Fruit fly (Drosophila melanogaster) whole organism, pupa: ENCODE results near the gene UQCR-C1.

Source experiments
- CG10348 ChIP-seq: fragments of 200-800 bp; sonication (Bioruptor generic); IDR thresholded peaks from 2 replicates; pipeline ENCODE4 v1.3.6; 2022; ENCODE audit warnings: missing biosample characterization, missing genetic modification characterization
- CG12605 ChIP-seq: fragments of 200-800 bp; sonication (Bioruptor generic); IDR thresholded peaks from 2 replicates; pipeline ENCODE4 v1.3.6; 2022; ENCODE audit warnings: missing biosample characterization, missing genetic modification characterization
- CG13204 ChIP-seq: fragments of 200-800 bp; sonication (Bioruptor generic); optimal IDR thresholded peaks from 2 replicates; lab custom pipeline; 2018; ENCODE audit warnings: missing biosample characterization, mild to moderate bottlenecking, missing genetic modification characterization, moderate library complexity
- CG14655 ChIP-seq: fragments of 200-800 bp; sonication (Bioruptor generic); optimal IDR thresholded peaks from 3 replicates; lab custom pipeline; 2017; ENCODE audit warnings: mild to moderate bottlenecking, missing biosample characterization, missing genetic modification reagents, missing genetic modification characterization
- CG15710 ChIP-seq: fragments of 200-800 bp; sonication (Bioruptor generic); optimal IDR thresholded peaks from 2 replicates; lab custom pipeline; 2018; ENCODE audit warnings: missing biosample characterization, mild to moderate bottlenecking, missing genetic modification characterization, moderate library complexity
- CG17806 ChIP-seq: fragments of 200-800 bp; sonication (Bioruptor generic); optimal IDR thresholded peaks from 2 replicates; lab custom pipeline; 2018; ENCODE audit warnings: missing biosample characterization, mild to moderate bottlenecking, missing genetic modification characterization, moderate library complexity
- CG32121 ChIP-seq: fragments of 200-800 bp; sonication (Bioruptor generic); IDR thresholded peaks from 2 replicates; pipeline ENCODE4 v1.3.6; 2022; ENCODE audit warnings: missing biosample characterization, missing genetic modification characterization
- CG34367 ChIP-seq: fragments of 200-800 bp; sonication (Bioruptor generic); optimal IDR thresholded peaks from 2 replicates; lab custom pipeline; 2018; ENCODE audit warnings: missing biosample characterization, mild to moderate bottlenecking, missing genetic modification characterization
- CG4496 ChIP-seq: fragments of 200-800 bp; sonication (Bioruptor generic); IDR thresholded peaks from 3 replicates; pipeline ENCODE4 v1.3.6; 2022; ENCODE audit warnings: missing biosample characterization, missing genetic modification characterization
- CG8159 ChIP-seq: fragments of 200-800 bp; sonication (Bioruptor generic); optimal IDR thresholded peaks from 3 replicates; lab custom pipeline; 2018; ENCODE audit warnings: missing biosample characterization, mild to moderate bottlenecking, missing genetic modification characterization, moderate library complexity
- CG8301 ChIP-seq: fragments of 200-800 bp; sonication (Bioruptor generic); optimal IDR thresholded peaks from 2 replicates; lab custom pipeline; 2018; ENCODE audit warnings: missing biosample characterization, mild to moderate bottlenecking, missing genetic modification characterization
- CG9948 ChIP-seq: fragments of 200-800 bp; sonication (Bioruptor generic); optimal IDR thresholded peaks from 2 replicates; lab custom pipeline; 2018; ENCODE audit warnings: missing biosample characterization, mild to moderate bottlenecking, missing genetic modification characterization, moderate library complexity
- D1 ChIP-seq: fragments of 200-800 bp; sonication (Bioruptor generic); optimal IDR thresholded peaks from 2 replicates; lab custom pipeline; 2018; ENCODE audit warnings: missing biosample characterization, mild to moderate bottlenecking, missing genetic modification characterization, moderate library complexity
- EcR ChIP-seq: fragments of 200-800 bp; sonication (Bioruptor generic); optimal IDR thresholded peaks from 3 replicates; lab custom pipeline; 2019; ENCODE audit warnings: missing biosample characterization, missing genetic modification characterization, mild to moderate bottlenecking, moderate library complexity, missing genetic modification reagents
- Ets98B ChIP-seq: fragments of 200-800 bp; sonication (Bioruptor generic); IDR thresholded peaks from 2 replicates; pipeline ENCODE4 v1.3.6; 2022; ENCODE audit warnings: missing biosample characterization, missing genetic modification characterization
- Pif1A ChIP-seq: fragments of 200-800 bp; sonication (Bioruptor generic); optimal IDR thresholded peaks from 3 replicates; lab custom pipeline; 2016; ENCODE audit warnings: missing biosample characterization, missing genetic modification characterization
- Pif1B ChIP-seq: fragments of 200-800 bp; sonication (Bioruptor generic); optimal IDR thresholded peaks from 3 replicates; lab custom pipeline; 2016; ENCODE audit warnings: missing biosample characterization, missing genetic modification characterization
- Snoo ChIP-seq: fragments of 200-800 bp; sonication (Bioruptor generic); optimal IDR thresholded peaks from 3 replicates; lab custom pipeline; 2017; ENCODE audit warnings: missing biosample characterization, mild to moderate bottlenecking, missing genetic modification characterization, inconsistent platforms
- fd96Ca ChIP-seq: fragments of 200-800 bp; sonication (Bioruptor generic); IDR thresholded peaks from 3 replicates; pipeline ENCODE4 v1.3.6; 2022; ENCODE audit warnings: missing biosample characterization, missing genetic modification characterization
- gl ChIP-seq: fragments of 200-800 bp; sonication (Bioruptor generic); optimal IDR thresholded peaks from 2 replicates; lab custom pipeline; 2018; ENCODE audit warnings: missing biosample characterization, mild to moderate bottlenecking, missing genetic modification characterization
- rn ChIP-seq: fragments of 200-800 bp; sonication (Bioruptor generic); IDR thresholded peaks from 2 replicates; pipeline ENCODE4 v1.3.6; 2022; ENCODE audit warnings: missing biosample characterization, missing genetic modification characterization

Gene UQCR-C1

dm6 chr3R:14879207-14879863 lies 10.7 kb upstream of the UQCR-C1 start, which contains the start of gene CG3631:
Gene CG3631, plus strand, starts transcription at chr3R:14879457.
- TF ChIP-seq Snoo (tag; lab: Kevin White, UChicago) (no peak), CG4496 (GFP tag; lab: Robert Waterston, UW) (no peak), fd96Ca (GFP tag; lab: Robert Waterston, UW) (no peak), CG32121 (GFP tag; lab: Robert Waterston, UW) (peak; percentile 53), Ets98B (GFP tag; lab: Robert Waterston, UW) (peak; percentile 29; the same call in 1 of the 2 replicates)

dm6 chr3R:14880861-14881260 lies 9.2 kb upstream of the UQCR-C1 start:
- TF ChIP-seq CG4496 (GFP tag; lab: Robert Waterston, UW), result no peak
- no peak for TF ChIP-seq CG12605 (GFP tag; lab: Robert Waterston, UW)
- TF ChIP-seq CG15710 (tag; lab: Kevin White, UChicago), result no peak
- no peak for TF ChIP-seq Ets98B (GFP tag; lab: Robert Waterston, UW)
- no peak for TF ChIP-seq CG17806 (tag; lab: Kevin White, UChicago)
- TF ChIP-seq CG34367 (tag; lab: Kevin White, UChicago), result no peak
- TF ChIP-seq CG14655, result no peak
- no peak for TF ChIP-seq gl (tag; lab: Kevin White, UChicago)
- TF ChIP-seq Snoo (tag; lab: Kevin White, UChicago), result no peak
- no peak for TF ChIP-seq CG8301 (tag; lab: Kevin White, UChicago)
- TF ChIP-seq Pif1A, result no peak
- TF ChIP-seq CG10348 (GFP tag; lab: Robert Waterston, UW), result no peak
- no peak for TF ChIP-seq fd96Ca (GFP tag; lab: Robert Waterston, UW)
- no peak for TF ChIP-seq rn (GFP tag; lab: Robert Waterston, UW)
- TF ChIP-seq CG13204 (GFP tag; lab: Kevin White, UChicago), result no peak
- TF ChIP-seq CG8159 (tag; lab: Kevin White, UChicago), result no peak
- no peak for TF ChIP-seq D1 (tag; lab: Kevin White, UChicago)
- no peak for TF ChIP-seq Pif1B
- TF ChIP-seq, all 21 proteins: peak for 0

dm6 chr3R:14886011-14886534 lies 4.0 kb upstream of the UQCR-C1 start, which contains the start of the genes Rrp6, CG33331 and CG33332:
Gene Rrp6, minus strand, starts transcription at chr3R:14886246.
Gene CG33331, plus strand, starts transcription at chr3R:14886456.
Gene CG33332, plus strand, starts transcription at chr3R:14886456.
- TF ChIP-seq fd96Ca (GFP tag; lab: Robert Waterston, UW) (no peak), CG10348 (GFP tag; lab: Robert Waterston, UW) (no peak), CG12605 (GFP tag; lab: Robert Waterston, UW) (no peak), CG15710 (tag; lab: Kevin White, UChicago) (peak; percentile 69), EcR (GFP tag; lab: Kevin White, UChicago) (no peak), CG4496 (GFP tag; lab: Robert Waterston, UW) (peak; percentile 61; the same call in 2 of the 3 replicates), rn (GFP tag; lab: Robert Waterston, UW) (0 out of 2 replicates have a peak, but pooled peaks have one; percentile 10), Pif1A (no peak), gl (tag; lab: Kevin White, UChicago) (no peak), CG34367 (tag; lab: Kevin White, UChicago) (peak; percentile 62), CG17806 (tag; lab: Kevin White, UChicago) (peak; percentile 49), Ets98B (GFP tag; lab: Robert Waterston, UW) (peak; percentile 57), Snoo (tag; lab: Kevin White, UChicago) (peak; percentile 46), CG8159 (tag; lab: Kevin White, UChicago) (peak; percentile 27), CG9948 (peak; percentile 54), CG14655 (no peak), D1 (tag; lab: Kevin White, UChicago) (no peak), CG13204 (GFP tag; lab: Kevin White, UChicago) (no peak), CG32121 (GFP tag; lab: Robert Waterston, UW) (peak; percentile 78), CG8301 (tag; lab: Kevin White, UChicago) (no peak), Pif1B (no peak)

dm6 chr3R:14893791-14894782 lies 4.1 kb downstream of the UQCR-C1 start, which contains the start of gene Dph2:
Gene Dph2, minus strand, starts transcription at chr3R:14893954.
- TF ChIP-seq Pif1B (no peak), CG4496 (GFP tag; lab: Robert Waterston, UW) (peak; percentile 76), D1 (tag; lab: Kevin White, UChicago) (no peak), EcR (GFP tag; lab: Kevin White, UChicago) (no peak), CG34367 (tag; lab: Kevin White, UChicago) (no peak), rn (GFP tag; lab: Robert Waterston, UW) (peak; percentile 59), CG8159 (tag; lab: Kevin White, UChicago) (peak; percentile 48), CG15710 (tag; lab: Kevin White, UChicago) (peak; percentile 44), Ets98B (GFP tag; lab: Robert Waterston, UW) (peak; percentile 54), CG17806 (tag; lab: Kevin White, UChicago) (peak; percentile 36), CG14655 (no peak), CG32121 (GFP tag; lab: Robert Waterston, UW) (peak; percentile 75), CG9948 (peak; percentile 40), Pif1A (no peak), CG12605 (GFP tag; lab: Robert Waterston, UW) (peak; percentile 72), CG8301 (tag; lab: Kevin White, UChicago) (peak; percentile 49), gl (tag; lab: Kevin White, UChicago) (no peak)
- TF ChIP-seq, all 21 proteins: peak for 10
